ENCODE assay signal across 2 worm cellular contexts in genomic region chrX:5515459-5515858, ce11.
TF ChIP-seq lines count a peak whose summit lies in the region.

No protein-coding gene starts in this region.

TF ChIP-seq in whole organism, L1 larva, 84 proteins besides CTCF, POLR2A, EP300 and RAD21 (continued from another document):
- TF ChIP-seq snu-23 (GFP tag; optimal IDR thresholded peaks at IDR 0.05; lab: Kevin White, UChicago) (no peak), skn-1 (tag; optimal IDR thresholded peaks at IDR 0.05; lab: Kevin White, UChicago) (no peak), ces-1 (GFP tag; optimal IDR thresholded peaks at IDR 0.05; lab: Kevin White, UChicago) (peak; percentile 54), xbp-1 (tag; optimal IDR thresholded peaks at IDR 0.05; lab: Kevin White, UChicago) (no peak), sptf-1 (tag; optimal IDR thresholded peaks at IDR 0.05; lab: Kevin White, UChicago) (no peak), unc-98 (GFP tag; IDR thresholded peaks at IDR 0.05; lab: Robert Waterston, UW) (no peak)
TF ChIP-seq in whole organism, L1 larva: peak in this region for 5.

TF ChIP-seq in whole organism, L2 larva, 48 proteins besides CTCF, POLR2A, EP300 and RAD21 (continued from another document):
- TF ChIP-seq mbf-1 (tag; optimal IDR thresholded peaks at IDR 0.05; lab: Kevin White, UChicago) (no peak), nhr-12 (tag; optimal IDR thresholded peaks at IDR 0.05; lab: Kevin White, UChicago) (no peak), nhr-129 (tag; optimal IDR thresholded peaks at IDR 0.05; lab: Kevin White, UChicago) (peak; percentile 3)
